Worm (Caenorhabditis elegans): ENCODE data around the gene F58A6.2.

DNA sequence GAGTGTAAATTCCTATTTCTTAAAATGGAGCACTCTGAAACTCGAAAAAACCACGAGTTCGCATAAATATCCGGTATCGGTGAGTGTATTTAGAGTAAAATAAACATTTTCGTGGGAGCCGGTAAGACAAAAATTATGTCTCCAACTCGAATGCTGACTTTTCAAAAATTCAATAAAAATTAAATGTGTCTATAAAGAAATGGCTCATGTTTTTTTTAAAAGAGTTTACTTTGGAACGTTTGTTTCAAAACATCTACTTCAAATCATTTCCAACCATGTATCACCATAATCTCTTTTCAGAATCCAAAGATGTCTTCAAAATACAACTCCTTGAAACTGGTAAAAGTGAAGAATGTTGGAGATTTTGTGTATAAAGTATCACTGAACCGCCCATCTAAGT is 6.1 kb downstream of the F58A6.2 start, which contains the start of gene F58A6.1:
- TF ChIP-seq pros-1 (tag; optimal IDR thresholded peaks at IDR 0.05) (no peak), pqm-1 (tag; optimal IDR thresholded peaks at IDR 0.05) (no peak), C38D4.7 (GFP tag; optimal IDR thresholded peaks at IDR 0.05) (no peak), dmd-4 (tag; optimal IDR thresholded peaks at IDR 0.05; ENCODE audit: borderline replicate concordance) (no peak), ztf-16 (tag; optimal IDR thresholded peaks at IDR 0.05) (no peak), rnt-1 (tag; optimal IDR thresholded peaks at IDR 0.05) (no peak), unc-55 (GFP tag; optimal IDR thresholded peaks at IDR 0.05) (no peak)
